Worm (Caenorhabditis elegans) whole organism, mixed stage, embryonic: ENCODE results near the gene ife-4.
A peak's percentile ranks its signal among the peaks of the same experiment; 100 is the strongest.

Experiments
- M03D4.4 ChIP-seq: sonication (generic microtip); optimal IDR thresholded peaks from 2 replicates; lab custom pipeline; 2017; ENCODE audit warnings: mild to moderate bottlenecking, missing genetic modification characterization, missing compliant biosample characterization
- bed-3 ChIP-seq: fragments of 200-800 bp; sonication (Bioruptor generic); optimal IDR thresholded peaks from 3 replicates; lab custom pipeline; 2018; ENCODE audit warnings: mild to moderate bottlenecking, missing genetic modification characterization, moderate library complexity, missing compliant biosample characterization
- blmp-1 ChIP-seq: fragments of 150-350 bp; optimal IDR thresholded peaks from 2 replicates; lab custom pipeline; 2014; ENCODE audit warnings: missing biosample characterization, missing genetic modification characterization
- ceh-39 ChIP-seq: fragments of 150-350 bp; optimal IDR thresholded peaks from 2 replicates; lab custom pipeline; 2014; ENCODE audit warnings: missing biosample characterization, missing genetic modification characterization
- ceh-43 ChIP-seq: fragments of 200-800 bp; sonication (Bioruptor generic); optimal IDR thresholded peaks from 2 replicates; lab custom pipeline; 2018; ENCODE audit warnings: mild to moderate bottlenecking, missing genetic modification characterization, moderate library complexity, missing compliant biosample characterization
- ceh-83 ChIP-seq: fragments of 200-800 bp; sonication (Bioruptor generic); optimal IDR thresholded peaks from 2 replicates; lab custom pipeline; 2018; ENCODE audit warnings: mild to moderate bottlenecking, missing genetic modification characterization, missing compliant biosample characterization
- ces-1 ChIP-seq: fragments of 150-350 bp; optimal IDR thresholded peaks from 2 replicates; lab custom pipeline; 2014; ENCODE audit warnings: missing biosample characterization, missing genetic modification reagents, missing genetic modification characterization
- cnd-1 ChIP-seq: fragments of 200-800 bp; sonication (Bioruptor generic); optimal IDR thresholded peaks from 2 replicates; lab custom pipeline; 2018; ENCODE audit warnings: mild to moderate bottlenecking, missing genetic modification characterization, missing compliant biosample characterization
- drap-1 ChIP-seq: fragments of 200-800 bp; sonication (Bioruptor generic); optimal IDR thresholded peaks from 3 replicates; lab custom pipeline; 2018; ENCODE audit warnings: mild to moderate bottlenecking, missing genetic modification characterization, missing compliant biosample characterization
- elt-1 ChIP-seq: sonication (generic microtip); optimal IDR thresholded peaks from 2 replicates; lab custom pipeline; 2017; ENCODE audit warnings: missing genetic modification characterization, mild to moderate bottlenecking, missing compliant biosample characterization, antibody characterized with exemption, moderate library complexity, borderline replicate concordance; ENCODE audit not compliant: insufficient read depth
- elt-3 ChIP-seq: fragments of 150-350 bp; optimal IDR thresholded peaks from 2 replicates; lab custom pipeline; 2014; ENCODE audit warnings: missing biosample characterization, missing genetic modification characterization
- flh-1 ChIP-seq: fragments of 200-800 bp; sonication (Bioruptor generic); optimal IDR thresholded peaks from 2 replicates; lab custom pipeline; 2018; ENCODE audit warnings: mild to moderate bottlenecking, missing genetic modification characterization, moderate library complexity, missing compliant biosample characterization
- ham-2 ChIP-seq: fragments of 200-800 bp; sonication (Bioruptor generic); optimal IDR thresholded peaks from 2 replicates; lab custom pipeline; 2018; ENCODE audit warnings: mild to moderate bottlenecking, missing genetic modification characterization, missing compliant biosample characterization
- hlh-1 ChIP-seq: fragments of 150-350 bp; optimal IDR thresholded peaks from 2 replicates; lab custom pipeline; 2014; ENCODE audit warnings: missing biosample characterization, missing genetic modification reagents, missing genetic modification characterization
- lin-13 ChIP-seq: fragments of 150-350 bp; optimal IDR thresholded peaks from 2 replicates; lab custom pipeline; 2014; ENCODE audit warnings: missing biosample characterization, missing genetic modification characterization
- lin-32 ChIP-seq: fragments of 200-800 bp; sonication (Bioruptor generic); optimal IDR thresholded peaks from 2 replicates; lab custom pipeline; 2018; ENCODE audit warnings: mild to moderate bottlenecking, missing genetic modification characterization, missing compliant biosample characterization
- lsy-2 ChIP-seq: fragments of 150-350 bp; optimal IDR thresholded peaks from 2 replicates; lab custom pipeline; 2014; ENCODE audit warnings: missing biosample characterization, missing genetic modification characterization
- mab-5 ChIP-seq: fragments of 150-350 bp; optimal IDR thresholded peaks from 2 replicates; lab custom pipeline; 2014; ENCODE audit warnings: missing biosample characterization, missing genetic modification characterization
- mep-1 ChIP-seq: fragments of 150-350 bp; optimal IDR thresholded peaks from 2 replicates; lab custom pipeline; 2017; ENCODE audit warnings: missing biosample characterization, missing genetic modification reagents, missing genetic modification characterization, inconsistent platforms
- mls-2 ChIP-seq: sonication (generic microtip); optimal IDR thresholded peaks from 2 replicates; lab custom pipeline; 2016; ENCODE audit warnings: mild to moderate bottlenecking, missing genetic modification characterization, moderate library complexity, missing compliant biosample characterization
- nhr-12 ChIP-seq: fragments of 150-350 bp; optimal IDR thresholded peaks from 2 replicates; lab custom pipeline; 2014; ENCODE audit warnings: missing biosample characterization, missing genetic modification characterization
- nhr-2 ChIP-seq: fragments of 150-350 bp; optimal IDR thresholded peaks from 2 replicates; lab custom pipeline; 2014; ENCODE audit warnings: missing biosample characterization, missing genetic modification characterization
- nhr-237 ChIP-seq: fragments of 150-350 bp; optimal IDR thresholded peaks from 2 replicates; lab custom pipeline; 2014; ENCODE audit warnings: missing biosample characterization, missing genetic modification characterization
- nhr-28 ChIP-seq: fragments of 150-350 bp; optimal IDR thresholded peaks from 2 replicates; lab custom pipeline; 2014; ENCODE audit warnings: missing biosample characterization, missing genetic modification characterization
- nhr-76 ChIP-seq: sonication (generic microtip); optimal IDR thresholded peaks from 2 replicates; lab custom pipeline; 2017; ENCODE audit warnings: missing biosample characterization, missing genetic modification characterization
- pha-4 ChIP-seq: fragments of 150-350 bp; optimal IDR thresholded peaks from 2 replicates; lab custom pipeline; 2018; ENCODE audit warnings: missing biosample characterization, missing genetic modification reagents, missing genetic modification characterization
- sem-2 ChIP-seq: fragments of 200-800 bp; sonication (Bioruptor generic); optimal IDR thresholded peaks from 2 replicates; lab custom pipeline; 2018; ENCODE audit warnings: mild to moderate bottlenecking, missing genetic modification characterization, missing compliant biosample characterization
- snpc-4 ChIP-seq: fragments of 150-350 bp; optimal IDR thresholded peaks from 2 replicates; lab custom pipeline; 2014; ENCODE audit warnings: missing biosample characterization, missing genetic modification characterization
- sptf-1 ChIP-seq: sonication (generic microtip); optimal IDR thresholded peaks from 2 replicates; lab custom pipeline; 2017; ENCODE audit warnings: mild to moderate bottlenecking, missing genetic modification characterization, moderate library complexity, missing compliant biosample characterization
- tbx-8 ChIP-seq: fragments of 200-800 bp; sonication (Bioruptor generic); optimal IDR thresholded peaks from 2 replicates; lab custom pipeline; 2018; ENCODE audit warnings: mild to moderate bottlenecking, missing genetic modification characterization, moderate library complexity, missing compliant biosample characterization
- unc-120 ChIP-seq: sonication (generic microtip); optimal IDR thresholded peaks from 2 replicates; lab custom pipeline; 2017; ENCODE audit warnings: missing genetic modification characterization, missing compliant biosample characterization; ENCODE audit not compliant: poor library complexity, severe bottlenecking
- unc-39 ChIP-seq: fragments of 150-350 bp; optimal IDR thresholded peaks from 2 replicates; lab custom pipeline; 2014; ENCODE audit warnings: missing biosample characterization, missing genetic modification characterization
- unc-62 ChIP-seq: fragments of 150-350 bp; optimal IDR thresholded peaks from 2 replicates; lab custom pipeline; 2014; ENCODE audit warnings: missing biosample characterization, missing genetic modification reagents, missing genetic modification characterization
- zip-8 ChIP-seq: fragments of 150-350 bp; optimal IDR thresholded peaks from 2 replicates; lab custom pipeline; 2014; ENCODE audit warnings: missing biosample characterization, missing genetic modification characterization
- ztf-11 ChIP-seq: fragments of 150-350 bp; optimal IDR thresholded peaks from 2 replicates; lab custom pipeline; 2014; ENCODE audit warnings: missing biosample characterization, missing genetic modification characterization

ife-4 gene

ce11 chrX:1064064-1064463, 39.9 kb upstream of the ife-4 start:
- no peak for TF ChIP-seq pha-4 (tag; lab: Kevin White, UChicago)
- TF ChIP-seq mep-1, result no peak
- no peak for TF ChIP-seq blmp-1
- TF ChIP-seq tbx-8 (GFP tag; lab: Kevin White, UChicago), result no peak
- no peak for TF ChIP-seq M03D4.4
- no peak for TF ChIP-seq bed-3 (GFP tag; lab: Kevin White, UChicago)
- no peak for TF ChIP-seq lin-13 (tag; lab: Kevin White, UChicago)
- TF ChIP-seq mab-5 (tag; lab: Kevin White, UChicago), result no peak
- TF ChIP-seq ztf-11 (tag; lab: Kevin White, UChicago), result no peak
- no peak for TF ChIP-seq nhr-237 (tag; lab: Kevin White, UChicago)
- peak; percentile 0 for TF ChIP-seq lsy-2
- no peak for TF ChIP-seq nhr-28 (tag; lab: Kevin White, UChicago)
- TF ChIP-seq unc-120 (tag; lab: Kevin White, UChicago), result peak; percentile 70
- TF ChIP-seq mls-2 (tag; lab: Kevin White, UChicago), result peak; percentile 23
- peak; percentile 34 for TF ChIP-seq unc-62 (GFP tag; lab: Kevin White, UChicago)
- TF ChIP-seq sem-2, result no peak
- no peak for TF ChIP-seq unc-39 (tag; lab: Kevin White, UChicago)
- no peak for TF ChIP-seq ceh-39 (tag; lab: Kevin White, UChicago)
- TF ChIP-seq ces-1 (GFP tag; lab: Kevin White, UChicago), result peak; percentile 62
- no peak for TF ChIP-seq nhr-2 (tag; lab: Kevin White, UChicago)
- no peak for TF ChIP-seq flh-1 (GFP tag; lab: Kevin White, UChicago)
- TF ChIP-seq elt-3 (tag; lab: Kevin White, UChicago), result no peak
- TF ChIP-seq snpc-4 (tag; lab: Kevin White, UChicago), result no peak
- TF ChIP-seq ceh-83 (GFP tag; lab: Kevin White, UChicago), result no peak
- no peak for TF ChIP-seq elt-1
- TF ChIP-seq ham-2 (GFP tag; lab: Kevin White, UChicago), result no peak
- peak; percentile 54 for TF ChIP-seq sptf-1
- TF ChIP-seq hlh-1 (tag; lab: Kevin White, UChicago), result peak; percentile 36
- TF ChIP-seq nhr-12, result no peak
- TF ChIP-seq cnd-1 (tag; lab: Kevin White, UChicago), result no peak
- TF ChIP-seq nhr-76 (tag; lab: Kevin White, UChicago), result no peak
- no peak for TF ChIP-seq zip-8 (tag; lab: Kevin White, UChicago)
- no peak for TF ChIP-seq lin-32
- TF ChIP-seq drap-1 (GFP tag; lab: Kevin White, UChicago), result peak; percentile 31
- no peak for TF ChIP-seq ceh-43 (GFP tag; lab: Kevin White, UChicago)
- TF ChIP-seq, all 35 proteins: peak for 8

- TF ChIP-seq unc-39 (tag; lab: Kevin White, UChicago) (no peak), pha-4 (tag; lab: Kevin White, UChicago) (no peak), ceh-43 (GFP tag; lab: Kevin White, UChicago) (no peak), tbx-8 (GFP tag; lab: Kevin White, UChicago) (no peak), nhr-12 (no peak), cnd-1 (tag; lab: Kevin White, UChicago) (peak; percentile 13), snpc-4 (tag; lab: Kevin White, UChicago) (no peak), lin-32 (peak; percentile 76), ham-2 (GFP tag; lab: Kevin White, UChicago) (no peak)
Measured at ce11 chrX:1068986-1069385, 35.0 kb upstream of the ife-4 start, which contains the start of gene mksr-1. TSS of gene mksr-1 (minus strand) at chrX:1069129.

- TF ChIP-seq blmp-1 (no peak), cnd-1 (tag; lab: Kevin White, UChicago) (no peak), mab-5 (tag; lab: Kevin White, UChicago) (no peak), ceh-43 (GFP tag; lab: Kevin White, UChicago) (no peak), unc-39 (tag; lab: Kevin White, UChicago) (no peak), drap-1 (GFP tag; lab: Kevin White, UChicago) (no peak), unc-62 (GFP tag; lab: Kevin White, UChicago) (no peak), unc-120 (tag; lab: Kevin White, UChicago) (no peak), nhr-12 (no peak), ceh-39 (tag; lab: Kevin White, UChicago) (no peak), elt-1 (no peak), nhr-28 (tag; lab: Kevin White, UChicago) (no peak), lsy-2 (no peak), hlh-1 (tag; lab: Kevin White, UChicago) (no peak), sem-2 (no peak), nhr-237 (tag; lab: Kevin White, UChicago) (no peak), zip-8 (tag; lab: Kevin White, UChicago) (no peak)
Measured at ce11 chrX:1072152-1072551, 31.9 kb upstream of the ife-4 start, which contains the start of gene lim-6. TSS of gene lim-6 (plus strand) at chrX:1072452.
